Fruit fly (Drosophila melanogaster) whole organism, prepupa: ENCODE results near the gene GlcAT-I.

ENCODE experiments used
- CG10669 ChIP-seq: fragments of 200-800 bp; sonication (Bioruptor generic); optimal IDR thresholded peaks from 3 replicates; lab custom pipeline; 2018; ENCODE audit warnings: missing biosample characterization, mild to moderate bottlenecking, missing genetic modification characterization, moderate library complexity
- CG11294 ChIP-seq: fragments of 200-800 bp; sonication (Bioruptor generic); IDR thresholded peaks from 2 replicates; pipeline ENCODE4 v1.3.6; 2022; ENCODE audit warnings: missing biosample characterization, missing genetic modification characterization
- CG11762 ChIP-seq: fragments of 200-800 bp; sonication (Bioruptor generic); optimal IDR thresholded peaks from 3 replicates; lab custom pipeline; 2016; ENCODE audit warnings: missing biosample characterization, missing genetic modification characterization; ENCODE audit not compliant: insufficient read depth
- CG11902 ChIP-seq: fragments of 200-800 bp; sonication (Bioruptor generic); optimal IDR thresholded peaks from 3 replicates; lab custom pipeline; 2016; ENCODE audit warnings: missing biosample characterization, missing genetic modification characterization
- CG15336 ChIP-seq: fragments of 200-800 bp; sonication (Bioruptor generic); IDR thresholded peaks from 2 replicates; pipeline ENCODE4 v1.3.6; 2022; ENCODE audit warnings: missing biosample characterization, missing genetic modification characterization
- CG1621 ChIP-seq: fragments of 200-800 bp; sonication (Bioruptor generic); optimal IDR thresholded peaks from 3 replicates; lab custom pipeline; 2018; ENCODE audit warnings: missing biosample characterization, mild to moderate bottlenecking, missing genetic modification characterization
- CG16779 ChIP-seq: fragments of 200-800 bp; sonication (Bioruptor generic); optimal IDR thresholded peaks from 3 replicates; lab custom pipeline; 2017; ENCODE audit warnings: missing biosample characterization, mild to moderate bottlenecking, missing genetic modification characterization
- CG3032 ChIP-seq: fragments of 200-800 bp; optimal IDR thresholded peaks from 2 replicates; lab custom pipeline; 2019; ENCODE audit warnings: missing biosample characterization, mild to moderate bottlenecking, missing genetic modification characterization, moderate library complexity
- CG32006 ChIP-seq: fragments of 200-800 bp; sonication (Bioruptor generic); optimal IDR thresholded peaks from 3 replicates; lab custom pipeline; 2017; ENCODE audit warnings: missing biosample characterization, mild to moderate bottlenecking, missing genetic modification characterization
- CG34406 ChIP-seq: fragments of 200-800 bp; sonication (Bioruptor generic); optimal IDR thresholded peaks from 3 replicates; lab custom pipeline; 2016; ENCODE audit warnings: missing biosample characterization, missing genetic modification characterization
- CG3919 ChIP-seq: fragments of 200-800 bp; sonication (Bioruptor generic); optimal IDR thresholded peaks from 3 replicates; lab custom pipeline; 2016; ENCODE audit warnings: missing biosample characterization, missing genetic modification characterization
- CG4318 ChIP-seq: fragments of 200-800 bp; sonication (Bioruptor generic); optimal IDR thresholded peaks from 3 replicates; lab custom pipeline; 2017; ENCODE audit warnings: missing biosample characterization, mild to moderate bottlenecking, missing genetic modification characterization
- CG6163 ChIP-seq: fragments of 200-800 bp; sonication (Bioruptor generic); IDR thresholded peaks from 3 replicates; pipeline ENCODE4 v1.3.6; 2022; ENCODE audit warnings: missing biosample characterization, missing genetic modification characterization
- CG6276 ChIP-seq: fragments of 200-800 bp; sonication (Bioruptor generic); optimal IDR thresholded peaks from 2 replicates; lab custom pipeline; 2017; ENCODE audit warnings: missing biosample characterization, mild to moderate bottlenecking, missing genetic modification characterization
- CG6792 ChIP-seq: fragments of 200-800 bp; sonication (Bioruptor generic); optimal IDR thresholded peaks from 3 replicates; lab custom pipeline; 2016; ENCODE audit warnings: missing biosample characterization, missing genetic modification characterization
- CG6808 ChIP-seq: fragments of 200-800 bp; sonication (Bioruptor generic); optimal IDR thresholded peaks from 3 replicates; lab custom pipeline; 2017; ENCODE audit warnings: missing biosample characterization, missing genetic modification characterization, mild to moderate bottlenecking, moderate library complexity, missing genetic modification reagents
- CG6854 ChIP-seq: fragments of 200-800 bp; sonication (Bioruptor generic); optimal IDR thresholded peaks from 2 replicates; lab custom pipeline; 2017; ENCODE audit warnings: missing biosample characterization, mild to moderate bottlenecking, missing genetic modification characterization
- CG7368 ChIP-seq: fragments of 200-800 bp; sonication (Bioruptor generic); optimal IDR thresholded peaks from 3 replicates; lab custom pipeline; 2016; ENCODE audit warnings: missing biosample characterization, missing genetic modification characterization
- CG8119 ChIP-seq: fragments of 200-800 bp; sonication (Bioruptor generic); IDR thresholded peaks from 3 replicates; pipeline ENCODE4 v1.3.6; 2022; ENCODE audit warnings: missing biosample characterization, missing genetic modification characterization
- CG8319 ChIP-seq: fragments of 200-800 bp; sonication (Bioruptor generic); optimal IDR thresholded peaks from 3 replicates; lab custom pipeline; 2016; ENCODE audit warnings: missing biosample characterization, missing genetic modification characterization
- CG8632 ChIP-seq: fragments of 200-800 bp; sonication (Bioruptor generic); optimal IDR thresholded peaks from 3 replicates; lab custom pipeline; 2016; ENCODE audit warnings: missing biosample characterization, missing genetic modification characterization
- CG9139 ChIP-seq: fragments of 200-800 bp; sonication (Bioruptor generic); optimal IDR thresholded peaks from 3 replicates; lab custom pipeline; 2017; ENCODE audit warnings: missing biosample characterization, mild to moderate bottlenecking, missing genetic modification characterization
- Eip75B ChIP-seq: fragments of 200-800 bp; sonication (Bioruptor generic); optimal IDR thresholded peaks from 3 replicates; lab custom pipeline; 2016; ENCODE audit warnings: missing biosample characterization, missing genetic modification characterization
- Eip78C ChIP-seq: fragments of 200-800 bp; sonication (Bioruptor generic); peaks from one replicate; lab custom pipeline; 2016; ENCODE audit warnings: missing biosample characterization, missing genetic modification characterization
- Eip93F ChIP-seq: fragments of 200-800 bp; sonication (Bioruptor generic); optimal IDR thresholded peaks from 2 replicates; lab custom pipeline; 2016; ENCODE audit warnings: missing biosample characterization, mild to moderate bottlenecking, missing genetic modification characterization
- Ets21C ChIP-seq: fragments of 200-800 bp; sonication (Bioruptor generic); optimal IDR thresholded peaks from 3 replicates; lab custom pipeline; 2016; ENCODE audit warnings: missing biosample characterization, missing genetic modification characterization
- Ets96B ChIP-seq: fragments of 200-800 bp; optimal IDR thresholded peaks from 2 replicates; lab custom pipeline; 2019; ENCODE audit warnings: missing biosample characterization, mild to moderate bottlenecking, missing genetic modification characterization, moderate library complexity
- Gug ChIP-seq: fragments of 200-800 bp; sonication (Bioruptor generic); IDR thresholded peaks from 2 replicates; pipeline ENCODE4 v1.3.6; 2022; ENCODE audit warnings: missing biosample characterization, missing genetic modification characterization
- Hr39 ChIP-seq: fragments of 200-800 bp; sonication (Bioruptor generic); optimal IDR thresholded peaks from 2 replicates; lab custom pipeline; 2016; ENCODE audit warnings: missing biosample characterization, missing genetic modification characterization
- Hr4 ChIP-seq: fragments of 200-800 bp; sonication (Bioruptor generic); optimal IDR thresholded peaks from 3 replicates; lab custom pipeline; 2016; ENCODE audit warnings: missing biosample characterization, missing genetic modification characterization
- Lpt ChIP-seq: fragments of 200-800 bp; sonication (Bioruptor generic); optimal IDR thresholded peaks from 3 replicates; lab custom pipeline; 2016; ENCODE audit warnings: missing biosample characterization, missing genetic modification characterization
- Met ChIP-seq: fragments of 200-800 bp; sonication (Bioruptor generic); optimal IDR thresholded peaks from 3 replicates; lab custom pipeline; 2016; ENCODE audit warnings: missing biosample characterization, missing genetic modification characterization
- OdsH ChIP-seq: fragments of 200-800 bp; sonication (Bioruptor generic); optimal IDR thresholded peaks from 3 replicates; lab custom pipeline; 2016; ENCODE audit warnings: missing biosample characterization, missing genetic modification characterization
- Smox ChIP-seq: fragments of 200-800 bp; sonication (Bioruptor generic); optimal IDR thresholded peaks from 3 replicates; lab custom pipeline; 2016; ENCODE audit warnings: missing biosample characterization, missing genetic modification characterization
- Sox14 ChIP-seq: fragments of 200-800 bp; sonication (Bioruptor generic); optimal IDR thresholded peaks from 3 replicates; lab custom pipeline; 2016; ENCODE audit warnings: missing biosample characterization, missing genetic modification characterization
- achi ChIP-seq: fragments of 200-800 bp; sonication (Bioruptor generic); optimal IDR thresholded peaks from 3 replicates; lab custom pipeline; 2016; ENCODE audit warnings: missing biosample characterization, missing genetic modification characterization
- dsx ChIP-seq: fragments of 200-800 bp; optimal IDR thresholded peaks from 3 replicates; lab custom pipeline; 2019; ENCODE audit warnings: missing biosample characterization, mild to moderate bottlenecking, missing genetic modification characterization, moderate library complexity; ENCODE audit not compliant: poor library complexity, severe bottlenecking
- eg ChIP-seq: fragments of 200-800 bp; sonication (Bioruptor generic); IDR thresholded peaks from 3 replicates; pipeline ENCODE4 v1.3.6; 2022; ENCODE audit warnings: missing biosample characterization, missing genetic modification characterization
- esn ChIP-seq: fragments of 200-800 bp; sonication (Bioruptor generic); optimal IDR thresholded peaks from 2 replicates; lab custom pipeline; 2016; ENCODE audit warnings: missing biosample characterization, mild to moderate bottlenecking, missing genetic modification characterization, moderate library complexity
- fd85E ChIP-seq: fragments of 200-800 bp; sonication (Bioruptor generic); optimal IDR thresholded peaks from 3 replicates; lab custom pipeline; 2016; ENCODE audit warnings: missing biosample characterization, missing genetic modification characterization
- fkh ChIP-seq: fragments of 200-800 bp; sonication (Bioruptor generic); optimal IDR thresholded peaks from 3 replicates; lab custom pipeline; 2017; ENCODE audit warnings: missing biosample characterization, mild to moderate bottlenecking, missing genetic modification characterization, moderate library complexity
- net ChIP-seq: fragments of 200-800 bp; sonication (Bioruptor generic); optimal IDR thresholded peaks from 3 replicates; lab custom pipeline; 2016; ENCODE audit warnings: missing biosample characterization, missing genetic modification characterization
- salr ChIP-seq, 2 experiments: fragments of 200-800 bp; sonication (Bioruptor generic); optimal IDR thresholded peaks; 3 replicates each; lab custom pipeline; 2016 to 2018; ENCODE audit warnings: missing biosample characterization in 2 of 2, missing genetic modification characterization in 2 of 2, mild to moderate bottlenecking in 1 of 2
- spab ChIP-seq: fragments of 200-800 bp; sonication (Bioruptor generic); optimal IDR thresholded peaks from 2 replicates; lab custom pipeline; 2017; ENCODE audit warnings: missing biosample characterization, mild to moderate bottlenecking, missing genetic modification characterization, missing genetic modification reagents
- svp ChIP-seq: fragments of 200-800 bp; sonication (Bioruptor generic); peaks from one replicate; lab custom pipeline; 2016; ENCODE audit warnings: missing biosample characterization, missing genetic modification characterization
- topi ChIP-seq: fragments of 200-800 bp; sonication (Bioruptor generic); optimal IDR thresholded peaks from 3 replicates; lab custom pipeline; 2016; ENCODE audit warnings: missing biosample characterization, missing genetic modification characterization

Gene GlcAT-I

dm6 chrX:4105830-4106233 is 25.2 kb upstream of the GlcAT-I start, which contains the start of gene cib:
Gene cib, plus strand, starts transcription at chrX:4106113.
- peak; percentile 10 for TF ChIP-seq CG3032
- TF ChIP-seq topi = peak; percentile 52
- TF ChIP-seq esn (GFP tag; lab: Kevin White, UChicago) = peak; percentile 63
- TF ChIP-seq net (GFP tag; lab: Kevin White, UChicago) = peak; percentile 0
- no peak for TF ChIP-seq Hr39
- peak; percentile 17 for TF ChIP-seq CG1621
- no peak for TF ChIP-seq Sox14
- TF ChIP-seq Ets96B (tag; lab: Kevin White, UChicago) = no peak
- TF ChIP-seq Eip78C = peak; percentile 68
- TF ChIP-seq Lpt (GFP tag; lab: Kevin White, UChicago) = peak; percentile 39
- TF ChIP-seq CG16779 (tag; lab: Kevin White, UChicago) = no peak
- peak; percentile 8 for TF ChIP-seq Smox (GFP tag; lab: Kevin White, UChicago)
- peak; percentile 40; the same call in 2 of the 3 replicates for TF ChIP-seq eg (GFP tag; lab: Robert Waterston, UW)
- peak; percentile 52 for TF ChIP-seq dsx (GFP tag; lab: Kevin White, UChicago)
- TF ChIP-seq CG6163 = peak; percentile 45; the same call in 2 of the 3 replicates
- TF ChIP-seq CG3919 (GFP tag; lab: Kevin White, UChicago) = peak; percentile 58
- TF ChIP-seq Eip75B (GFP tag; lab: Kevin White, UChicago) = peak; percentile 41
- TF ChIP-seq Met (GFP tag; lab: Kevin White, UChicago) = peak; percentile 47
- no peak for TF ChIP-seq CG11294 (GFP tag; lab: Robert Waterston, UW)
- TF ChIP-seq Gug (GFP tag; lab: Robert Waterston, UW) = no peak
- peak; percentile 28 for TF ChIP-seq CG6792 (GFP tag; lab: Kevin White, UChicago)
- peak; percentile 85 for TF ChIP-seq CG6854 (GFP tag; lab: Kevin White, UChicago)
- TF ChIP-seq CG8632 = no peak

- TF ChIP-seq CG15336 = 0 out of 2 replicates have a peak, but pooled peaks have one; percentile 30
- 0 out of 3 replicates have a peak, but pooled peaks have one; percentile 3 for TF ChIP-seq eg (GFP tag; lab: Robert Waterston, UW)
- no peak for TF ChIP-seq CG10669 (GFP tag; lab: Kevin White, UChicago)
- peak; percentile 2 for TF ChIP-seq fkh (GFP tag; lab: Kevin White, UChicago)
These were observed 24.8 kb upstream of the GlcAT-I start for dm6 chrX:4106240-4106639.

- TF ChIP-seq svp (GFP tag; lab: Kevin White, UChicago) = peak; percentile 82
- TF ChIP-seq CG6808 (GFP tag; lab: Kevin White, UChicago) = peak; percentile 77
- peak; percentile 29 to 69 for TF ChIP-seq salr (GFP tag; optimal IDR thresholded peaks at IDR 0.05; lab: Kevin White, UChicago)
- TF ChIP-seq Eip75B (GFP tag; lab: Kevin White, UChicago) = peak; percentile 63
- TF ChIP-seq CG34406 = peak; percentile 56
- TF ChIP-seq CG4318 (GFP tag; lab: Kevin White, UChicago) = no peak
- TF ChIP-seq CG9139 (GFP tag; lab: Kevin White, UChicago) = peak; percentile 38
- no peak for TF ChIP-seq fkh (GFP tag; lab: Kevin White, UChicago)
- peak; percentile 18 for TF ChIP-seq CG11762 (GFP tag; lab: Kevin White, UChicago)
- TF ChIP-seq CG15336 = peak; percentile 83
- TF ChIP-seq CG11902 (GFP tag; lab: Kevin White, UChicago) = no peak
- no peak for TF ChIP-seq fd85E (GFP tag; lab: Kevin White, UChicago)
- peak; percentile 72 for TF ChIP-seq CG1621
- TF ChIP-seq Eip78C = peak; percentile 92
- TF ChIP-seq CG6276 = no peak
- peak; percentile 71 for TF ChIP-seq CG7368 (GFP tag; lab: Kevin White, UChicago)
- peak; percentile 85 for TF ChIP-seq CG8119
- peak; percentile 70 for TF ChIP-seq eg (GFP tag; lab: Robert Waterston, UW)
- TF ChIP-seq Ets96B (tag; lab: Kevin White, UChicago) = peak; percentile 70
- peak; percentile 47 for TF ChIP-seq CG8319 (GFP tag; lab: Kevin White, UChicago)
- TF ChIP-seq CG3032 = peak; percentile 75
- peak; percentile 72 for TF ChIP-seq spab (GFP tag; lab: Kevin White, UChicago)
- peak; percentile 70 for TF ChIP-seq Hr4 (GFP tag; lab: Kevin White, UChicago)
- TF ChIP-seq Ets21C = peak; percentile 28
- no peak for TF ChIP-seq Eip93F (GFP tag; lab: Kevin White, UChicago)
- TF ChIP-seq Lpt (GFP tag; lab: Kevin White, UChicago) = peak; percentile 52
- TF ChIP-seq CG32006 (GFP tag; lab: Kevin White, UChicago) = peak; percentile 88
- peak; percentile 76 for TF ChIP-seq net (GFP tag; lab: Kevin White, UChicago)
- TF ChIP-seq achi (GFP tag; lab: Kevin White, UChicago) = peak; percentile 74
- TF ChIP-seq OdsH (GFP tag; lab: Kevin White, UChicago) = peak; percentile 68
- peak; percentile 61 for TF ChIP-seq Sox14
- TF ChIP-seq CG16779 (tag; lab: Kevin White, UChicago) = peak; percentile 42
- TF ChIP-seq esn (GFP tag; lab: Kevin White, UChicago) = peak; percentile 63
- peak; percentile 58 for TF ChIP-seq Hr39
- TF ChIP-seq Gug (GFP tag; lab: Robert Waterston, UW) = peak; percentile 51; the same call in 1 of the 2 replicates
These were observed 24.3 kb upstream of the GlcAT-I start for dm6 chrX:4106756-4107155.
